Fruit fly (Drosophila melanogaster): ENCODE measurements around the gene CG14304.

The CG14304 gene

DNA sequence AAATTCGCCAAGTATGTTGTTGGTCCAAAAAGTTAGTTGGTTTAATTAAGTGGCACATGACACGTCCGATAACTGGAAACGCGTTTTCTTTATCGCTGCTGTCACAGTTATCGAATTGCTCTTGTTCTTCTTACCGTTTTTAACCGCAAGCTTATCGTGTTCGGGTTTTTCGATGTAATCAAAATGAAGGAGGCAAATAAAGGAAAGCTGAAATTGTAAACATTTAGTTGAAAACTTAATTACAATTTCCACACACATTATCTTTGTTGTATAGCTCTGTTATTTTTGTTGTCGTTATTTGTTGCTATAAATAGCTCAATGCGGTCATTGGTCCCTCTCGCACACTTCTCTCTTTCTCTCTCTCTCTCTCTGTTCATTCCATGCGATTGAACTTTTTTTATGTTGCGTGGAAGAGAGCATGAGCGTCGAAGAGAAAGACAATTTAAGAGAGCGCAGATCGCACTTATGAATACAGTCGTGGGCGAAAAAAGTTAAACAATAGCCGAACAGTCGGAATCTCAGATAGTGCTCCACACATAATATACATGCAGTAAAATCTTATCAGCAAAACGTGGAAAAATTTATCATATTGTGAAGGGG is 35.8 kb downstream of the CG14304 start (continued):
- TF ChIP-seq CG10462 (GFP tag; optimal IDR thresholded peaks at IDR 0.05) (no peak), sqz (GFP tag; optimal IDR thresholded peaks at IDR 0.05) (peak; percentile 88), Rfx (GFP tag; IDR thresholded peaks at IDR 0.05) (peak; percentile 54; the same call in 1 of the 2 replicates), CG9876 (GFP tag; optimal IDR thresholded peaks at IDR 0.05) (no peak), Nf-YB (GFP tag; optimal IDR thresholded peaks at IDR 0.05) (peak; percentile 12), Mad (GFP tag; optimal IDR thresholded peaks at IDR 0.05) (no peak), cwo (GFP tag; optimal IDR thresholded peaks at IDR 0.05) (peak; percentile 61), CG30431 (GFP tag; optimal IDR thresholded peaks at IDR 0.05) (no peak), CG15073 (GFP tag; optimal IDR thresholded peaks at IDR 0.05) (peak; percentile 98), Hr78 (GFP tag; optimal IDR thresholded peaks at IDR 0.05) (no peak), CG10431 (GFP tag; optimal IDR thresholded peaks at IDR 0.05) (peak; percentile 38), Meics (GFP tag; optimal IDR thresholded peaks at IDR 0.05) (no peak), mirr (GFP tag; optimal IDR thresholded peaks at IDR 0.05) (peak; percentile 55), chm (GFP tag; IDR thresholded peaks at IDR 0.05) (no peak), row (GFP tag; IDR thresholded peaks at IDR 0.05) (peak; percentile 34; the same call in 1 of the 3 replicates), klu (GFP tag; IDR thresholded peaks at IDR 0.05) (no peak), tin (GFP tag; optimal IDR thresholded peaks at IDR 0.05) (peak; percentile 30), Xbp1 (GFP tag; optimal IDR thresholded peaks at IDR 0.05) (peak; percentile 12), CG17359 (tag; optimal IDR thresholded peaks at IDR 0.05) (peak; percentile 13), tna (GFP tag; IDR thresholded peaks at IDR 0.05; ENCODE audit: partially characterized antibody) (peak; percentile 72), Bgb (GFP tag; IDR thresholded peaks at IDR 0.05; ENCODE audit: partially characterized antibody) (peak; percentile 44), Camta (GFP tag; optimal IDR thresholded peaks at IDR 0.05) (no peak), CG33213 (GFP tag; optimal IDR thresholded peaks at IDR 0.05) (peak; percentile 8), lilli (GFP tag; optimal IDR thresholded peaks at IDR 0.05) (peak; percentile 37), Lim3 (GFP tag; IDR thresholded peaks at IDR 0.05) (no peak), cg (GFP tag; optimal IDR thresholded peaks at IDR 0.05) (peak; percentile 20), CG11398 (GFP tag; optimal IDR thresholded peaks at IDR 0.05) (no peak), Ada2b (GFP tag; IDR thresholded peaks at IDR 0.05) (no peak), CG15601 (tag; optimal IDR thresholded peaks at IDR 0.05) (peak; percentile 28), slbo (GFP tag; IDR thresholded peaks at IDR 0.05) (peak; percentile 51), CG11456 (GFP tag; IDR thresholded peaks at IDR 0.05) (0 out of 3 replicates have a peak, but pooled peaks have one; percentile 51), zfh2 (GFP tag; optimal IDR thresholded peaks at IDR 0.05) (no peak), CG8924 (tag; optimal IDR thresholded peaks at IDR 0.05) (no peak), CG4404 (GFP tag; IDR thresholded peaks at IDR 0.05) (no peak), CG13287 (GFP tag; IDR thresholded peaks at IDR 0.05; ENCODE audit: partially characterized antibody) (peak; percentile 50; the same call in 1 of the 2 replicates), Nf-YA (GFP tag; IDR thresholded peaks at IDR 0.05) (no peak), sr (GFP tag; IDR thresholded peaks at IDR 0.05) (no peak), chif (GFP tag; optimal IDR thresholded peaks at IDR 0.05) (no peak), CG14014 (GFP tag; IDR thresholded peaks at IDR 0.05) (peak; percentile 21; the same call in 1 of the 2 replicates), CG8359 (GFP tag; optimal IDR thresholded peaks at IDR 0.05; ENCODE audit: borderline replicate concordance) (no peak), nom (GFP tag; optimal IDR thresholded peaks at IDR 0.05) (no peak), CG18011 (GFP tag; optimal IDR thresholded peaks at IDR 0.05) (no peak), CG7839 (tag; optimal IDR thresholded peaks at IDR 0.05) (no peak), CG8478 (optimal IDR thresholded peaks at IDR 0.05) (no peak), CG11504 (tag; optimal IDR thresholded peaks at IDR 0.05) (peak; percentile 2), sd (tag; optimal IDR thresholded peaks at IDR 0.05) (peak; percentile 82), CG32772 (GFP tag; IDR thresholded peaks at IDR 0.05) (no peak), Sox102F (GFP tag; optimal IDR thresholded peaks at IDR 0.05) (peak; percentile 24), CG7928 (GFP tag; optimal IDR thresholded peaks at IDR 0.05) (no peak), bbx (GFP tag; IDR thresholded peaks at IDR 0.05; ENCODE audit: partially characterized antibody) (peak; percentile 72)
